Worm (Caenorhabditis elegans): Measurements from ENCODE around the gene M163.9.
A peak's percentile ranks its signal among the peaks of the same experiment; 100 is the strongest.
"Not testable (repeated sequence)": the region's sequence is repeated elsewhere in the genome, so short reads cannot be mapped to it uniquely, and the experiment has no call there.

DNA sequence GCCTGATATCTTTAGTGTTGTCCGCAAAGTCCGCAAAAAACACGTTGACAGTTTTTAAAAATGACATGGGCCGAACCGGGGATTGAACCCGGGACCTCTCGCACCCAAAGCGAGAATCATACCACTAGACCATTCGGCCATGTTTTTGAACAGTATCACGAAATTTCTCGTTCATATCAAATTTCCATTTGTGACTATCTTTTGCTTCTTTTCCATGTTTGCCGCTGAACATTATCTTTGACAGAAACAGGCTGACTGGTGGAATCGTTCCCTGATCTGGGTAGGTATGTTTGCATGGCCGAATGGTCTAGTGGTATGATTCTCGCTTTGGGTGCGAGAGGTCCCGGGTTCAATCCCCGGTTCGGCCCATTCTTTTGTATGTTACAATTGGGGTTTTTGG lies 31.6 kb upstream of the M163.9 start:
- TF ChIP-seq nhr-77 (tag; optimal IDR thresholded peaks at IDR 0.05); ama-1 (optimal IDR thresholded peaks at IDR 0.05); pha-4 (GFP tag; IDR thresholded peaks at IDR 0.05); pha-4 (tag; optimal IDR thresholded peaks at IDR 0.05); vab-7 (GFP tag; IDR thresholded peaks at IDR 0.05); ceh-82 (tag; optimal IDR thresholded peaks at IDR 0.05): not testable (repeated sequence)
- peak; percentile 84 for TF ChIP-seq aha-1 (tag)
